Fruit fly (Drosophila melanogaster): ENCODE results near the gene CG12321.

- no peak for TF ChIP-seq pad (GFP tag; optimal IDR thresholded peaks at IDR 0.05)
- TF ChIP-seq bab1 (GFP tag; optimal IDR thresholded peaks at IDR 0.05): no peak
- TF ChIP-seq CG5204 (GFP tag; optimal IDR thresholded peaks at IDR 0.05): no peak
- no peak for TF ChIP-seq ovo (GFP tag; optimal IDR thresholded peaks at IDR 0.05)
- TF ChIP-seq kay (GFP tag; ENCODE audit: borderline replicate concordance): no peak
- TF ChIP-seq Clk (GFP tag; optimal IDR thresholded peaks at IDR 0.05): no peak
Observed at dm6 chr3R:18230229-18230628, 41.7 kb upstream of the CG12321 start.
